Worm (Caenorhabditis elegans): ENCODE measurements around the gene nob-1.

Gene nob-1

DNA sequence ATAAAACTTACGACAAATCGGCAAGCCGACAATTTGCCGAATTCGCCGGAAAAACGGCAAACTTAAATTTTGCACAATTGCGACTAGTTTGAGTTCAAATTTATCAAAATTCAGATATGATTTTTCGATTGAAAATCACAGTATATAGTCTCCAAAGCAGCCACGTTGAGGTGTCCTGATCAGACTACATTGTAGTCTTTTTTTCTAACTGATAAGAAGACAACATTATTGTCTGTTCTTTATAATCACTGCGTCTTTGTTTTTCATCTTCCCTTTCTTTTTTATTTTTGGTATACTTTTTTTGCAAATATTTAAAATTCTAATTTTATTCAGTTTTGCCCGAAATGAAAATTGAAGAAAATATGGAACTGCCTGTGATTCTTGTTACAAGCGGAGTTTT lies 23.3 kb upstream of the nob-1 start, which contains the start of the genes cest-12 and lonp-2:
Gene cest-12, minus strand, starts transcription at position 101 of the 400 bp plus-strand sequence.
Gene lonp-2, plus strand, starts transcription at position 334 of the 400 bp plus-strand sequence.
- TF ChIP-seq nhr-28 (tag; optimal IDR thresholded peaks at IDR 0.05) (no peak), nhr-41 (GFP tag; IDR thresholded peaks at IDR 0.05) (no peak), hmg-1.1 (GFP tag; IDR thresholded peaks at IDR 0.05) (no peak), T26A8.4 (GFP tag; IDR thresholded peaks at IDR 0.05) (no peak), dve-1 (tag; optimal IDR thresholded peaks at IDR 0.05; ENCODE audit: insufficient read depth) (peak; percentile 4), ZK546.5 (tag; optimal IDR thresholded peaks at IDR 0.05) (no peak), unc-130 (GFP tag; optimal IDR thresholded peaks at IDR 0.05) (no peak), spr-3 (GFP tag; optimal IDR thresholded peaks at IDR 0.05) (no peak), unc-62 (GFP tag; optimal IDR thresholded peaks at IDR 0.05 in 1 of 2) (peak in 1 of 2 experiments; percentile 60), unc-62 (tag; optimal IDR thresholded peaks at IDR 0.05) (no peak), dmd-8 (GFP tag; IDR thresholded peaks at IDR 0.05) (no peak), ceh-28 (tag; optimal IDR thresholded peaks at IDR 0.05) (no peak)

DNA sequence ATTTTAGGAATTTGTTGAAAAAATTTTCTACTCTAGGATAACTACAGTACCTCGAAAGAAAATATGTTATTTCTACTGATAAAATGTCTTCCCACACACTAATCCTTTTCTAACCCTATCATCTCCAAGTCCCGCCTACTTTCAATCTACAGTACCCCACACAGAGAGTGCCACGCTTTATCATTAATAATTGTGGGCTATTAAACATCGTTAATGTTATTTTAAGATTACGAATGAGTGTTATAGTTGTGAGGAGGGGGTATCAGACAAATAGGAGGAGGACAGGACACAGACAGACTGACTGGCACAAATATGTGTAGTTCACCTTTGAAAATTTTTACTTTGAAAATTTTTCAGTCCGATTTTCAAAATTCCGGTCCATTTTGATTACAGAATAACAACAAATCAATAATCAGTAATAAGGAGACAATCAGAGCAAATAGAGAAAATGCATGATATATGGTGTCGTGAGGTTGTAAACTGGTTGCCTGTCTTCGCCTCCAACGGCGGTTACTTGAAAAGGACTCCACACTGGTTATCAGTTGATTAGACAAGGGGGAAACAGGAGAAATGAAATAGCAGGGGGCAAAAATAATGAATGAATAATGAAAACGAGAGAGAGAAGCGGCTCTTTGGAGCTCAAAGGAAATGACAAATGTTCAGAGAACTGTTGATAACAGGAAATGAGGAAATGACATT lies 10.2 kb upstream of the nob-1 start:
- no peak for TF ChIP-seq pha-4 (GFP tag; IDR thresholded peaks at IDR 0.05)
- TF ChIP-seq pha-4 (tag; optimal IDR thresholded peaks at IDR 0.05) = no peak
- TF ChIP-seq unc-62 (GFP tag; optimal IDR thresholded peaks at IDR 0.05 in 1 of 2) = peak in 1 of 2 experiments; percentile 31
- TF ChIP-seq unc-62 (tag; optimal IDR thresholded peaks at IDR 0.05) = no peak
- TF ChIP-seq ztf-7 (tag; optimal IDR thresholded peaks at IDR 0.05) = no peak
- no peak for TF ChIP-seq saeg-2 (GFP tag; IDR thresholded peaks at IDR 0.05)
- peak; percentile 37 for TF ChIP-seq nhr-28 (tag; optimal IDR thresholded peaks at IDR 0.05)
- no peak for TF ChIP-seq daf-16 (GFP tag; optimal IDR thresholded peaks at IDR 0.05)
- peak; percentile 58 for TF ChIP-seq daf-16 (tag; optimal IDR thresholded peaks at IDR 0.05)
- TF ChIP-seq nhr-102 (tag; optimal IDR thresholded peaks at IDR 0.05) = no peak
- TF ChIP-seq ceh-44 (GFP tag; IDR thresholded peaks at IDR 0.05) = no peak
- no peak for TF ChIP-seq unc-130 (GFP tag; optimal IDR thresholded peaks at IDR 0.05)
- no peak for TF ChIP-seq snpc-4 (tag; optimal IDR thresholded peaks at IDR 0.05)
- TF ChIP-seq dve-1 (tag; optimal IDR thresholded peaks at IDR 0.05; ENCODE audit: insufficient read depth) = peak; percentile 51
- no peak for TF ChIP-seq ZK337.2 (GFP tag; IDR thresholded peaks at IDR 0.05)
- TF ChIP-seq php-3 (GFP tag; IDR thresholded peaks at IDR 0.05) = peak; percentile 76
- TF ChIP-seq F10B5.3 (tag; optimal IDR thresholded peaks at IDR 0.05) = no peak
- no peak for TF ChIP-seq unc-39 (tag; optimal IDR thresholded peaks at IDR 0.05)
- no peak for TF ChIP-seq spr-1 (tag; optimal IDR thresholded peaks at IDR 0.05)
- TF ChIP-seq daf-12 (tag; optimal IDR thresholded peaks at IDR 0.05) = no peak
- TF ChIP-seq mxl-3 (GFP tag; optimal IDR thresholded peaks at IDR 0.05) = no peak
- no peak for TF ChIP-seq ceh-20 (GFP tag; IDR thresholded peaks at IDR 0.05)
- no peak for TF ChIP-seq skn-1 (tag; optimal IDR thresholded peaks at IDR 0.05)
- peak; percentile 62 for TF ChIP-seq pqm-1 (tag; optimal IDR thresholded peaks at IDR 0.05)

DNA sequence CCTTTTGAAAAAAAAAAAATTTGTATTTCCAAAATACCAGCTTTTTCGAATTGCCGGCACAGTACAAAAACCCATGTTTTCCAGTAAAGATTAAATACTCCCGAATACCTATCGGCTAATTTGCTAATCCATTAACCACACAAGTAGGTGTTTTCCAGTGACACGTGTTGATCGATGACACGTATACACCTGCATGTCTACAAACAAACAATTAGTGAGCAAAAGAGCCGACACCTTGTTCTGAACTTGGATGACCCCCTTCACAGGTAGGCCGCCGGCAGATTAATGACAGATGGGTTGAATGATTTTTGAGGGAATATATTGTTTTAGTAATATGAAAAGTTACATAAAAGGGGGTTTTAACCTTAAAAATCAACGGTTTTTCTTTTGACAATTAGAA lies 8.5 kb upstream of the nob-1 start:
- TF ChIP-seq hmg-1.1 (GFP tag; IDR thresholded peaks at IDR 0.05) (no peak), egl-43 (GFP tag; IDR thresholded peaks at IDR 0.05) (no peak)

DNA sequence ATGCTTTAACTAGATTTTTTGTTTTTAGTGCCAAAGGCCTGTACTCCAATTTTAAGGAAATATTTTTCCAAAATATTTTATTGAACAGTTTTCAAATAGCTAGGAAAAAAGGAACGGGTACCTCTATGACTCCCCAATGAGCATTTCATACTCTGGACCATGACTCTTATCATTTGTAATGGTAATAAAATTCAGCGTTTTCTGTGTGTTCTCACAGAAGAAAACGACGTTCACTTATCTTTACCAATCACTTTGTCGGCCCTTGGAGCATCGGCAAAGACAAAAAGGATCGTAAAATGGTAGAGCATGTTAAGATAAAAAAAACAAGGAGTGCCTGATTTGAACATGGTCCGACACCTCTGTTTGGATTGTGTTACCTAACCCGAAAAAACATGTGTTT lies 3.4 kb upstream of the nob-1 start:
- TF ChIP-seq Y75B8A.6 (GFP tag; IDR thresholded peaks at IDR 0.05) = no peak
- TF ChIP-seq php-3 (GFP tag; IDR thresholded peaks at IDR 0.05) = peak; percentile 49; the same call in 1 of the 2 replicates

DNA sequence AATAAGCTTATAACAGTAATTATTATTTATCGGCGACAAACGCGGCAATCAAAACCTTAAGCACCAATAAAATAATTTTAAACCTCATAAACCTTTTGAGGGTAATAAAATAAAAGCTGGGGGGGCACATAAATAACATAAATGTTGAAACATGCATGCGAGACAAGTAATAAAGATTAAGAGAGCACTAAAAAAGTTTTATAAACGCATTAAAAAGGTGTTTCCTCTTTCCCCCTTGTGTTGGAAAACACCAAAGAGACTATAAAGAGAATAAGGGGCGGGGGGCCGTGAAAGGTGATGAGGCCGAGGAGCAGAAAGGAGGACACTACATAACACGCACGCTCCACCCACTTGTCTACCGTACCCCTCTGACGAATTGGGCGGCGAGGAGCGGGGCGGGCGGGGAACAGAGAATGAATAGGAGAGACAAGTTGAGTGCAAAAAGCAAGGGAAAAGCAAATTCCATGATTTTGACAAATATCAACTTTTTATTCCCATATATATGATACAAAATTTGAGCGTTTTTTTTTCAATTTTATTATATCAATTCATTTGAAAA lies 712 bp upstream of the nob-1 start:
- TF ChIP-seq ctbp-1 (GFP tag; IDR thresholded peaks at IDR 0.05) (no peak), ceh-28 (tag; optimal IDR thresholded peaks at IDR 0.05) (no peak), dve-1 (tag; optimal IDR thresholded peaks at IDR 0.05; ENCODE audit: insufficient read depth) (peak; percentile 18), tra-1 (GFP tag; IDR thresholded peaks at IDR 0.05) (peak; percentile 83; the same call in 1 of the 2 replicates), daf-19 (GFP tag; conservative IDR thresholded peaks at IDR 0.05) (no peak), lsy-2 (tag; optimal IDR thresholded peaks at IDR 0.05) (peak in 1 of 2 experiments; percentile 67), zip-11 (GFP tag; IDR thresholded peaks at IDR 0.05) (no peak), set-16 (GFP tag; IDR thresholded peaks at IDR 0.05) (peak; percentile 27; the same call in 1 of the 2 replicates), F49E8.2 (tag; optimal IDR thresholded peaks at IDR 0.05; ENCODE audit: borderline replicate concordance) (no peak), ZK337.2 (GFP tag; IDR thresholded peaks at IDR 0.05) (no peak), ceh-82 (tag; optimal IDR thresholded peaks at IDR 0.05) (no peak), ceh-20 (GFP tag; IDR thresholded peaks at IDR 0.05) (peak; percentile 87), snpc-1.2 (GFP tag; IDR thresholded peaks at IDR 0.05) (no peak), daf-16 (GFP tag; optimal IDR thresholded peaks at IDR 0.05) (no peak), daf-16 (tag; optimal IDR thresholded peaks at IDR 0.05) (peak; percentile 52), zag-1 (tag; optimal IDR thresholded peaks at IDR 0.05) (no peak), php-3 (GFP tag; IDR thresholded peaks at IDR 0.05) (peak; percentile 100)
